Worm (Caenorhabditis elegans) whole organism, young adult: Measurements from ENCODE around the gene sna-2.

Source experiments
- repo-1 ChIP-seq: sonication (generic microtip); optimal IDR thresholded peaks from 2 replicates; lab custom pipeline; 2017; ENCODE audit warnings: mild to moderate bottlenecking, missing genetic modification characterization, missing compliant biosample characterization
- xnd-1 ChIP-seq: sonication (generic microtip); optimal IDR thresholded peaks from 2 replicates; lab custom pipeline; 2016; ENCODE audit warnings: missing genotype, missing genetic modification reagents, missing genetic modification characterization, missing compliant biosample characterization
- ztf-28 ChIP-seq: fragments of 200-800 bp; sonication (Bioruptor generic); IDR thresholded peaks from 2 replicates; pipeline ENCODE4 v1.3.6; 2022; ENCODE audit warnings: missing genetic modification reagents, missing genetic modification characterization, missing compliant biosample characterization

- TF ChIP-seq ztf-28 (GFP tag; lab: Robert Waterston, UW) (no peak), repo-1 (no peak), xnd-1 (tag; lab: Kevin White, UChicago) (peak; percentile 76)
Measured at ce11 chrIV:9778016-9778415, 582 bp upstream of the sna-2 start, which contains the start of gene T13F2.6.
